Worm (Caenorhabditis elegans) whole organism, L2 larva: ENCODE measurements around the gene T09A5.4.

Source experiments
- ama-1 ChIP-seq: fragments of 150-350 bp; optimal IDR thresholded peaks from 2 replicates; lab custom pipeline; 2018; ENCODE audit warnings: inconsistent platforms
- ceh-82 ChIP-seq: fragments of 150-350 bp; optimal IDR thresholded peaks from 2 replicates; lab custom pipeline; 2014; ENCODE audit warnings: missing biosample characterization, missing genetic modification characterization
- fos-1 ChIP-seq: fragments of 150-350 bp; optimal IDR thresholded peaks from 2 replicates; lab custom pipeline; 2014; ENCODE audit warnings: missing biosample characterization, missing genetic modification characterization
- gmeb-1 ChIP-seq: fragments of 150-350 bp; optimal IDR thresholded peaks from 2 replicates; lab custom pipeline; 2014; ENCODE audit warnings: missing biosample characterization, missing genetic modification characterization
- lin-11 ChIP-seq: fragments of 150-350 bp; sonication (generic microtip); optimal IDR thresholded peaks from 2 replicates; lab custom pipeline; 2014; ENCODE audit warnings: missing biosample characterization, missing genetic modification characterization, inconsistent platforms, mixed read lengths
- lsy-2 ChIP-seq, 2 experiments: fragments of 150-350 bp in 1 of 2; sonication (generic microtip) in 1 of 2; optimal IDR thresholded peaks; 2 replicates each; lab custom pipeline; 2014 to 2017; ENCODE audit warnings: missing biosample characterization in 2 of 2, missing genetic modification characterization in 2 of 2
- nhr-11 ChIP-seq: fragments of 150-350 bp; optimal IDR thresholded peaks from 2 replicates; lab custom pipeline; 2014; ENCODE audit warnings: missing biosample characterization, missing genetic modification characterization
- nhr-77 ChIP-seq: fragments of 150-350 bp; optimal IDR thresholded peaks from 2 replicates; lab custom pipeline; 2014; ENCODE audit warnings: missing biosample characterization, missing genetic modification characterization
- snpc-4 ChIP-seq: fragments of 150-350 bp; optimal IDR thresholded peaks from 2 replicates; lab custom pipeline; 2014; ENCODE audit warnings: missing biosample characterization, missing genetic modification characterization
- unc-62 ChIP-seq: fragments of 150-350 bp; optimal IDR thresholded peaks from 2 replicates; lab custom pipeline; 2014; ENCODE audit warnings: missing biosample characterization, missing genetic modification reagents, missing genetic modification characterization
- zag-1 ChIP-seq: fragments of 150-350 bp; optimal IDR thresholded peaks from 2 replicates; lab custom pipeline; 2014; ENCODE audit warnings: missing biosample characterization, missing genetic modification characterization
- ztf-11 ChIP-seq: sonication (generic microtip); optimal IDR thresholded peaks from 2 replicates; lab custom pipeline; 2017; ENCODE audit warnings: missing biosample characterization, missing genetic modification characterization

DNA sequence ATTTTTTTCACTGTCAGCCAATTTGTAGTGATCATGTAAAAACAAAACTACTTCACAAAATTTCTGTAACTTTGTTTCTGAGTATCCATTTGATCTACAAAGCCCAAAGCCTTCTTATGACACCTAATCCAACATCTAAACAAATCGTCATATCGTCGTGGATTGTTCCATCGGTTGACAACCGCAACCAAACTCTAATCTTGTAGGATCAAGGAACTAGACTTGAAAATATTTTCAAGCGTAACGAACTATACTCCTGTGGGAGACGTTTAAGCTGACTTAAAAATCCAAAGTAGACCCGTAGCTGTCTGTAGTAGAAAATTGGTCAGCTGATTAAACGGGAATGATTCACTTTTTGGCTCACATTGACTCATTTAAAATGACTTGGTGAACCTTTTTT, 16.4 kb upstream of the T09A5.4 start:
- TF ChIP-seq snpc-4 (tag; lab: Kevin White, UChicago) (no peak), unc-62 (GFP tag; lab: Kevin White, UChicago) (no peak), lin-11 (tag; lab: Kevin White, UChicago) (no peak), lsy-2 (tag; optimal IDR thresholded peaks at IDR 0.05; lab: Kevin White, UChicago) (no peak), zag-1 (tag; lab: Kevin White, UChicago) (no peak), gmeb-1 (tag; lab: Kevin White, UChicago) (no peak), nhr-77 (tag; lab: Kevin White, UChicago) (no peak), fos-1 (tag; lab: Kevin White, UChicago) (no peak), ztf-11 (tag; lab: Kevin White, UChicago) (no peak), nhr-11 (tag; lab: Kevin White, UChicago) (no peak), ceh-82 (no peak), ama-1 (no peak)
